Worm (Caenorhabditis elegans): Measurements from ENCODE around the gene ubq-1.

- TF ChIP-seq cog-1 (tag; optimal IDR thresholded peaks at IDR 0.05) (no peak), ztf-23 (GFP tag; IDR thresholded peaks at IDR 0.05) (no peak), med-1 (GFP tag; optimal IDR thresholded peaks at IDR 0.05; ENCODE audit: insufficient read depth) (no peak), tab-1 (GFP tag; IDR thresholded peaks at IDR 0.05) (no peak), ztf-29 (GFP tag; IDR thresholded peaks at IDR 0.05) (no peak)
Observed at ce11 chrIII:5908408-5908807, 31.6 kb upstream of the ubq-1 start, which contains the start of gene C28H8.3.

Measured in whole organism, midembryonic.